Fruit fly (Drosophila melanogaster) Kc167 (cell line): ENCODE data around the gene Gr28a.

ENCODE experiments used
- insv ChIP-seq: fragments of >200 bp; optimal IDR thresholded peaks from 3 replicates; lab custom pipeline; 2018; ENCODE audit warnings: missing external identifiers
- psq ChIP-seq: fragments of >200 bp; optimal IDR thresholded peaks from 2 replicates; lab custom pipeline; 2017; ENCODE audit warnings: missing external identifiers

dm6 chr2L:7442929-7443328 lies 11.1 kb downstream of the Gr28a start:
- no peak for TF ChIP-seq insv (lab: Kevin White, UChicago)
- no peak for TF ChIP-seq psq (lab: Kevin White, UChicago)
